Worm (Caenorhabditis elegans): ENCODE data around the gene T05D4.5.

ce11 chrIII:13534704-13535103 is 45.9 kb upstream of the T05D4.5 start:
- TF ChIP-seq nhr-11 (tag; optimal IDR thresholded peaks at IDR 0.05) (no peak), ets-4 (tag; optimal IDR thresholded peaks at IDR 0.05) (no peak), ceh-31 (tag; optimal IDR thresholded peaks at IDR 0.05) (no peak), zip-5 (tag; optimal IDR thresholded peaks at IDR 0.05) (no peak), ama-1 (optimal IDR thresholded peaks at IDR 0.05) (no peak), lim-6 (tag; optimal IDR thresholded peaks at IDR 0.05) (no peak), odd-2 (tag; optimal IDR thresholded peaks at IDR 0.05) (no peak), tbx-2 (tag; optimal IDR thresholded peaks at IDR 0.05) (no peak), F13H6.1 (tag; optimal IDR thresholded peaks at IDR 0.05) (no peak), ceh-19 (GFP tag; optimal IDR thresholded peaks at IDR 0.05) (no peak)

Data from whole organism, late embryonic.